Fruit fly (Drosophila melanogaster) Kc167 (cell line): ENCODE data around the gene CG14331.

Experiments
- insv ChIP-seq: fragments of >200 bp; optimal IDR thresholded peaks from 3 replicates; lab custom pipeline; 2018; ENCODE audit warnings: missing external identifiers
- psq ChIP-seq: fragments of >200 bp; optimal IDR thresholded peaks from 2 replicates; lab custom pipeline; 2017; ENCODE audit warnings: missing external identifiers
- ttk ChIP-seq: sonication (Bioruptor generic); optimal IDR thresholded peaks from 2 replicates; lab custom pipeline; 2017; ENCODE audit warnings: missing external identifiers

DNA sequence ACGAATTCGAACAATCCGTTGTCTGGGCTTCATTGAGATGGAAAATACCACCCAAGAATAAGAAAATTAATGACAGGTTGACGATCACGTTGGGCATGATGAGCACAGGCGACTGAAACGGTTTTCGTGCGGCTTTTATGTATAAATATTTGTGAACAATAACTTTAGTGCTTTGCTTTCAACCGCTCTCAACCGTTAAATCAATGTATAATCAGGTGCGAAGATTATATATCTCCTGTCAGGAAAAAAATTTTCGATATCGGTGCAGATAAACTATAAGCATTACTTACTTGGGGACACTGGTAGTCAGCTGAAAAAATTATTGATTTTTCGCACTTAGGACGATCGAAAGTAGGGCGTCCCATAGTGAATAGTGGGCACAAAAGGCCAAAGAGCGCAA, 35.5 kb downstream of the CG14331 start, which contains the start of gene CG42823:
- no peak for TF ChIP-seq psq (lab: Kevin White, UChicago)
- TF ChIP-seq insv (lab: Kevin White, UChicago) = no peak
- TF ChIP-seq ttk (lab: Kevin White, UChicago) = no peak
